Fruit fly (Drosophila melanogaster) whole organism, embryonic: ENCODE results near the gene Bdp1.

Source experiments
- B-H1 ChIP-seq: fragments of 200-800 bp; sonication (Bioruptor generic); IDR thresholded peaks from 3 replicates; pipeline ENCODE4 v1.3.6; 2022; ENCODE audit warnings: missing biosample characterization, missing genetic modification characterization
- CG10321 ChIP-seq: fragments of 200-800 bp; sonication (Bioruptor generic); IDR thresholded peaks from 2 replicates; pipeline ENCODE4 v1.3.6; 2022; ENCODE audit warnings: missing biosample characterization, missing genetic modification characterization
- CG10366 ChIP-seq: fragments of 200-800 bp; sonication (Bioruptor generic); IDR thresholded peaks from 2 replicates; pipeline ENCODE4 v1.3.6; 2022; ENCODE audit warnings: missing biosample characterization, missing genetic modification characterization
- CG10543 ChIP-seq: fragments of 200-800 bp; sonication (Bioruptor generic); optimal IDR thresholded peaks from 3 replicates; lab custom pipeline; 2017; ENCODE audit warnings: missing biosample characterization, mild to moderate bottlenecking, missing genetic modification characterization, moderate library complexity
- CG1233 ChIP-seq: fragments of 200-800 bp; sonication (Bioruptor generic); optimal IDR thresholded peaks from 4 replicates; lab custom pipeline; 2018; ENCODE audit warnings: missing biosample characterization, mild to moderate bottlenecking, missing genetic modification characterization
- CG14860 ChIP-seq: fragments of 200-800 bp; sonication (Bioruptor generic); IDR thresholded peaks from 3 replicates; pipeline ENCODE4 v1.3.6; 2022; ENCODE audit warnings: missing biosample characterization, missing genetic modification characterization; ENCODE audit not compliant: partially characterized antibody
- CG1529 ChIP-seq: fragments of 200-800 bp; sonication (Bioruptor generic); optimal IDR thresholded peaks from 3 replicates; lab custom pipeline; 2018; ENCODE audit warnings: missing biosample characterization, missing genetic modification characterization
- CG1647 ChIP-seq: fragments of 200-800 bp; sonication (Bioruptor generic); optimal IDR thresholded peaks from 3 replicates; lab custom pipeline; 2016; ENCODE audit warnings: missing biosample characterization, missing genetic modification characterization
- CG16815 ChIP-seq: fragments of 200-800 bp; sonication (Bioruptor generic); optimal IDR thresholded peaks from 3 replicates; lab custom pipeline; 2017; ENCODE audit warnings: missing biosample characterization, mild to moderate bottlenecking, missing genetic modification characterization
- CG17186 ChIP-seq: fragments of 200-800 bp; sonication (Bioruptor generic); optimal IDR thresholded peaks from 3 replicates; lab custom pipeline; 2017; ENCODE audit warnings: missing biosample characterization, missing genetic modification reagents, missing genetic modification characterization
- CG17912 ChIP-seq: fragments of 200-800 bp; sonication (Bioruptor generic); optimal IDR thresholded peaks from 2 replicates; lab custom pipeline; 2018; ENCODE audit warnings: missing biosample characterization, mild to moderate bottlenecking, missing genetic modification characterization
- CG1792 ChIP-seq: fragments of 200-800 bp; sonication (Bioruptor generic); optimal IDR thresholded peaks from 2 replicates; lab custom pipeline; 2016; ENCODE audit warnings: missing biosample characterization, missing genetic modification characterization
- CG2129 ChIP-seq: fragments of 200-800 bp; sonication (Bioruptor generic); IDR thresholded peaks from 2 replicates; pipeline ENCODE4 v1.3.6; 2022; ENCODE audit warnings: missing biosample characterization, missing genetic modification characterization; ENCODE audit not compliant: partially characterized antibody
- CG3065 ChIP-seq: fragments of 200-800 bp; sonication (Bioruptor generic); optimal IDR thresholded peaks from 2 replicates; lab custom pipeline; 2016; ENCODE audit warnings: missing biosample characterization, missing genetic modification characterization
- CG3163 ChIP-seq: fragments of 200-800 bp; sonication (Bioruptor generic); optimal IDR thresholded peaks from 3 replicates; lab custom pipeline; 2016; ENCODE audit warnings: missing biosample characterization, missing genetic modification characterization
- CG32532 ChIP-seq: fragments of 200-800 bp; sonication (Bioruptor generic); IDR thresholded peaks from 2 replicates; pipeline ENCODE4 v1.3.6; 2022; ENCODE audit warnings: missing biosample characterization, missing genetic modification characterization
- CG3407 ChIP-seq: fragments of 200-800 bp; sonication (Bioruptor generic); optimal IDR thresholded peaks from 2 replicates; lab custom pipeline; 2018; ENCODE audit warnings: missing biosample characterization, mild to moderate bottlenecking, missing genetic modification characterization
- CG34224 ChIP-seq: fragments of 200-800 bp; sonication (Bioruptor generic); IDR thresholded peaks from 3 replicates; pipeline ENCODE4 v1.3.6; 2022; ENCODE audit warnings: missing biosample characterization, missing genetic modification characterization; ENCODE audit not compliant: partially characterized antibody
- CG6175 ChIP-seq: fragments of 200-800 bp; sonication (Bioruptor generic); IDR thresholded peaks from 3 replicates; pipeline ENCODE4 v1.3.6; 2022; ENCODE audit warnings: missing biosample characterization, missing genetic modification characterization
- CG6689 ChIP-seq: fragments of 200-800 bp; sonication (Bioruptor generic); IDR thresholded peaks from 2 replicates; pipeline ENCODE4 v1.3.6; 2022; ENCODE audit warnings: missing biosample characterization, missing genetic modification characterization
- CG7556 ChIP-seq: fragments of 200-800 bp; sonication (Bioruptor generic); optimal IDR thresholded peaks from 2 replicates; lab custom pipeline; 2017; ENCODE audit warnings: missing biosample characterization, mild to moderate bottlenecking, missing genetic modification characterization
- CG9437 ChIP-seq: fragments of 200-800 bp; sonication (Bioruptor generic); optimal IDR thresholded peaks from 2 replicates; lab custom pipeline; 2018; ENCODE audit warnings: missing biosample characterization, mild to moderate bottlenecking, missing genetic modification characterization
- Dek ChIP-seq: fragments of 200-800 bp; sonication (Bioruptor generic); optimal IDR thresholded peaks from 3 replicates; lab custom pipeline; 2019; ENCODE audit warnings: missing biosample characterization, mild to moderate bottlenecking, missing genetic modification characterization, moderate library complexity
- Dp ChIP-seq: fragments of 200-800 bp; sonication (Bioruptor generic); optimal IDR thresholded peaks from 2 replicates; lab custom pipeline; 2018; ENCODE audit warnings: missing biosample characterization, mild to moderate bottlenecking, missing genetic modification characterization, moderate library complexity
- Drgx ChIP-seq: fragments of 200-800 bp; sonication (Bioruptor generic); IDR thresholded peaks from 2 replicates; pipeline ENCODE4 v1.3.6; 2022; ENCODE audit warnings: missing biosample characterization, missing genetic modification characterization
- Fer1 ChIP-seq: fragments of 200-800 bp; sonication (Bioruptor generic); optimal IDR thresholded peaks from 2 replicates; lab custom pipeline; 2017; ENCODE audit warnings: missing biosample characterization, mild to moderate bottlenecking, missing genetic modification characterization
- HLH4C ChIP-seq: fragments of 200-800 bp; sonication (Bioruptor generic); IDR thresholded peaks from 3 replicates; pipeline ENCODE4 v1.3.6; 2022; ENCODE audit warnings: missing biosample characterization, missing genetic modification characterization; ENCODE audit not compliant: partially characterized antibody
- HmgZ ChIP-seq: fragments of 200-800 bp; sonication (Bioruptor generic); optimal IDR thresholded peaks from 2 replicates; lab custom pipeline; 2018; ENCODE audit warnings: missing biosample characterization, mild to moderate bottlenecking, missing genetic modification characterization
- Hr51 ChIP-seq, 2 experiments: fragments of 200-800 bp; sonication (Bioruptor generic); optimal IDR thresholded peaks; 2 replicates in 1 of 2; 3 replicates in 1 of 2; lab custom pipeline; 2016 to 2018; ENCODE audit warnings: missing biosample characterization in 2 of 2, missing genetic modification characterization in 2 of 2, mild to moderate bottlenecking in 1 of 2, moderate library complexity in 1 of 2
- Jarid2 ChIP-seq: fragments of 200-800 bp; sonication (Bioruptor generic); optimal IDR thresholded peaks from 3 replicates; lab custom pipeline; 2017; ENCODE audit warnings: mild to moderate bottlenecking, missing biosample characterization, missing genetic modification reagents, missing genetic modification characterization
- Med ChIP-seq: fragments of 200-800 bp; sonication (Bioruptor generic); peaks from one replicate; lab custom pipeline; 2016; ENCODE audit warnings: missing biosample characterization, missing genetic modification characterization, mild to moderate bottlenecking, inconsistent platforms, moderate library complexity
- NFAT ChIP-seq: fragments of 200-800 bp; sonication (Bioruptor generic); IDR thresholded peaks from 2 replicates; pipeline ENCODE4 v1.3.6; 2022; ENCODE audit warnings: missing biosample characterization, missing genetic modification characterization
- NK7.1 ChIP-seq: fragments of 200-800 bp; sonication (Bioruptor generic); optimal IDR thresholded peaks from 3 replicates; lab custom pipeline; 2016; ENCODE audit warnings: missing biosample characterization, missing genetic modification characterization
- Sry-δ ChIP-seq: fragments of 200-800 bp; sonication (Bioruptor generic); optimal IDR thresholded peaks from 2 replicates; lab custom pipeline; 2016; ENCODE audit warnings: missing biosample characterization, missing genetic modification characterization
- ab ChIP-seq: fragments of 200-800 bp; sonication (Bioruptor generic); optimal IDR thresholded peaks from 2 replicates; lab custom pipeline; 2016; ENCODE audit warnings: missing biosample characterization, missing genetic modification characterization
- chinmo ChIP-seq: fragments of 200-800 bp; sonication (Bioruptor generic); IDR thresholded peaks from 4 replicates; pipeline ENCODE4 v1.3.6; 2022; ENCODE audit warnings: missing biosample characterization, missing genetic modification characterization; ENCODE audit not compliant: partially characterized antibody
- ewg ChIP-seq: fragments of 200-800 bp; sonication (Bioruptor generic); optimal IDR thresholded peaks from 3 replicates; lab custom pipeline; 2017; ENCODE audit warnings: mild to moderate bottlenecking, missing biosample characterization, missing genetic modification reagents, missing genetic modification characterization
- ftz-f1 ChIP-seq: fragments of 200-800 bp; sonication (Bioruptor generic); optimal IDR thresholded peaks from 2 replicates; lab custom pipeline; 2016; ENCODE audit warnings: missing biosample characterization, missing genetic modification characterization
- hkb ChIP-seq, 2 experiments: fragments of 200-800 bp in 1 of 2; fragments of >200 bp in 1 of 2; sonication (Bioruptor generic) in 1 of 2; IDR thresholded peaks in 1 of 2; optimal IDR thresholded peaks in 1 of 2; 2 replicates each; pipeline versions ENCODE4 v1.3.6 to Lab custom; 2017 to 2022; ENCODE audit warnings: missing biosample characterization in 1 of 2, missing genetic modification characterization in 1 of 2
- inv ChIP-seq: fragments of 200-800 bp; sonication (Bioruptor generic); IDR thresholded peaks from 2 replicates; pipeline ENCODE4 v1.3.6; 2022; ENCODE audit warnings: missing biosample characterization, missing genetic modification characterization; ENCODE audit not compliant: partially characterized antibody
- jumu ChIP-seq: fragments of 200-800 bp; sonication (Bioruptor generic); optimal IDR thresholded peaks from 3 replicates; lab custom pipeline; 2016; ENCODE audit warnings: missing biosample characterization, missing genetic modification characterization
- lov ChIP-seq, 2 experiments: fragments of 200-800 bp in 1 of 2; fragments of >200 bp in 1 of 2; sonication (Bioruptor generic) in 1 of 2; IDR thresholded peaks in 1 of 2; optimal IDR thresholded peaks in 1 of 2; 2 replicates in 1 of 2; 3 replicates in 1 of 2; pipeline versions ENCODE4 v1.3.6 to Lab custom; 2017 to 2022; ENCODE audit warnings: missing biosample characterization in 1 of 2, missing genetic modification characterization in 1 of 2
- mirr ChIP-seq: fragments of 200-800 bp; sonication (Bioruptor generic); optimal IDR thresholded peaks from 3 replicates; lab custom pipeline; 2018; ENCODE audit warnings: missing biosample characterization, mild to moderate bottlenecking, missing genetic modification characterization
- nerfin-1 ChIP-seq: fragments of 200-800 bp; sonication (Bioruptor generic); optimal IDR thresholded peaks from 3 replicates; lab custom pipeline; 2019; ENCODE audit warnings: missing biosample characterization, mild to moderate bottlenecking, missing genetic modification characterization, moderate library complexity
- psq ChIP-seq: fragments of 200-800 bp; sonication (Bioruptor generic); optimal IDR thresholded peaks from 2 replicates; lab custom pipeline; 2017; ENCODE audit warnings: missing biosample characterization, missing genetic modification characterization
- trem ChIP-seq: fragments of 200-800 bp; optimal IDR thresholded peaks from 3 replicates; lab custom pipeline; 2019; ENCODE audit warnings: missing biosample characterization, mild to moderate bottlenecking, missing genetic modification characterization, moderate library complexity
- ttk ChIP-seq: fragments of 200-800 bp; sonication (Bioruptor generic); IDR thresholded peaks from 2 replicates; pipeline ENCODE4 v2.1.2; 2022; ENCODE audit warnings: missing biosample characterization, missing genetic modification characterization
- wdn ChIP-seq: fragments of 200-800 bp; sonication (Bioruptor generic); IDR thresholded peaks from 2 replicates; pipeline ENCODE4 v1.3.6; 2022; ENCODE audit warnings: missing biosample characterization, missing genetic modification characterization

Gene Bdp1

DNA sequence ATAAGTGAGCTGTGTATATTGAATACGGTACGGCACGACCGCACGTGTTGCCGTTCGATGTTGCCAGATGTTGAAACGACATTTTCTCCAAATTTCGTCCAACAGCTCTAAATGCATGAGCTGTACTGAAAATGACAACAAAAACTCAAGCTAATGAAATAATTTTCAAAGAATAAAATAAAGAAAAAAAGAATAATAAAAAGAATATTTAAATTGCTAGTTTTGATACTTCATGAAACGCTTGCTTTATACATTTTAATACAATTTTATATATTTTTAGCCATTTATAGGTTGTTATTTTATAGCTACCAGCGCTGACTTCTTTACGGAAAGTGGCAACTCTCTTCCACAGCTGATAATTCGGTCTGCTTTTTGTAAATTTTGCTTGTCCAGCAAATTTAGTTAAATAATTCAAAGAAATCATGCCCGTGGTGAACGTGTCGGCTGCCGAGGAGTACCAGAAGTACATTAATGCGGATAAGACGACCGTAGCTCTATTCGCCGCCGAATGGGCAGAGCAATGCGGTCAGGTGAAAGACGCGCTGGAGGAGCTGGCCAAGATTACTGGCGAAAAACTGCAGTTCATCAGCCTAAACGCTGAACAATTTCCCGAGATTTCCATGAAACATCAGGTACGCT lies 7.5 kb downstream of the Bdp1 start, which contains the start of the genes Nnp-1 and Grx3 (continued):
- TF ChIP-seq CG9437 (GFP tag; lab: Kevin White, UChicago) = peak; percentile 60
- TF ChIP-seq mirr (GFP tag; lab: Kevin White, UChicago) = no peak
- TF ChIP-seq CG17186 (GFP tag; lab: Kevin White, UChicago) = peak; percentile 13
- no peak for TF ChIP-seq psq
- TF ChIP-seq CG1647 (GFP tag; lab: Kevin White, UChicago) = no peak
- TF ChIP-seq CG32532 (GFP tag; lab: Robert Waterston, UW) = peak; percentile 56; the same call in 1 of the 2 replicates
- TF ChIP-seq chinmo (GFP tag; lab: Robert Waterston, UW) = no peak
- peak; percentile 24 for TF ChIP-seq ewg (GFP tag; lab: Kevin White, UChicago)
- TF ChIP-seq CG1233 (GFP tag; lab: Kevin White, UChicago) = no peak
- TF ChIP-seq CG3407 (GFP tag; lab: Kevin White, UChicago) = no peak
- peak; percentile 55 for TF ChIP-seq Dek (tag; lab: Kevin White, UChicago)
- peak; percentile 1 for TF ChIP-seq Dp (GFP tag; lab: Kevin White, UChicago)
- peak; percentile 34; the same call in 1 of the 2 replicates for TF ChIP-seq ttk
- TF ChIP-seq Fer1 (GFP tag; lab: Kevin White, UChicago) = no peak
- TF ChIP-seq CG7556 = no peak
- TF ChIP-seq nerfin-1 (tag; lab: Kevin White, UChicago) = no peak
- no peak for TF ChIP-seq NK7.1 (GFP tag; lab: Kevin White, UChicago)
- TF ChIP-seq CG34224 (GFP tag; lab: Robert Waterston, UW) = 0 out of 3 replicates have a peak, but pooled peaks have one; percentile 11
- TF ChIP-seq HLH4C (GFP tag; lab: Robert Waterston, UW) = no peak
- TF ChIP-seq CG10321 (GFP tag; lab: Robert Waterston, UW) = no peak
- TF ChIP-seq B-H1 (GFP tag; lab: Robert Waterston, UW) = no peak
- no peak for TF ChIP-seq CG3163 (GFP tag; lab: Kevin White, UChicago)
- TF ChIP-seq CG6689 (GFP tag; lab: Robert Waterston, UW) = peak; percentile 49
- no peak for TF ChIP-seq Jarid2 (GFP tag; lab: Kevin White, UChicago)
- TF ChIP-seq jumu (GFP tag; lab: Kevin White, UChicago) = no peak
- TF ChIP-seq CG1529 = no peak
- TF ChIP-seq CG16815 (GFP tag; lab: Kevin White, UChicago) = no peak
- no peak for TF ChIP-seq CG14860 (GFP tag; lab: Robert Waterston, UW)
- no peak for TF ChIP-seq ftz-f1 (GFP tag; lab: Kevin White, UChicago)
- no peak for TF ChIP-seq Sry-δ (GFP tag; lab: Kevin White, UChicago)
- no peak for TF ChIP-seq ab (GFP tag; lab: Kevin White, UChicago)
- TF ChIP-seq CG10366 (GFP tag; lab: Robert Waterston, UW) = no peak; the same call in 1 of the 2 replicates
- TF ChIP-seq Drgx (GFP tag; lab: Robert Waterston, UW) = no peak
- TF ChIP-seq wdn (GFP tag; lab: Robert Waterston, UW) = peak; percentile 20; the same call in 1 of the 2 replicates
- TF ChIP-seq CG1792 (GFP tag; lab: Kevin White, UChicago) = no peak
- TF ChIP-seq NFAT (GFP tag; lab: Robert Waterston, UW) = no peak
- no peak for TF ChIP-seq inv (GFP tag; lab: Robert Waterston, UW)
- no peak for TF ChIP-seq lov (optimal IDR thresholded peaks at IDR 0.05; lab: Kevin White, UChicago)
- TF ChIP-seq lov (GFP tag; IDR thresholded peaks at IDR 0.05; lab: Robert Waterston, UW) = no peak
- peak; percentile 75 for TF ChIP-seq trem
- no peak for TF ChIP-seq CG6175 (GFP tag; lab: Robert Waterston, UW)
- no peak for TF ChIP-seq CG3065
- TF ChIP-seq Med = peak; percentile 81
- TF ChIP-seq CG17912 (GFP tag; lab: Kevin White, UChicago) = no peak
- TF ChIP-seq CG2129 = no peak
- TF ChIP-seq hkb (optimal IDR thresholded peaks at IDR 0.05; lab: Kevin White, UChicago) = peak; percentile 21
- no peak for TF ChIP-seq hkb (GFP tag; IDR thresholded peaks at IDR 0.05; lab: Robert Waterston, UW)
- TF ChIP-seq CG10543 (GFP tag; lab: Kevin White, UChicago) = peak; percentile 82
- peak; percentile 52 for TF ChIP-seq HmgZ
- no peak for TF ChIP-seq Hr51 (GFP tag; optimal IDR thresholded peaks at IDR 0.05; lab: Kevin White, UChicago)
